Fruit fly (Drosophila melanogaster) whole organism, prepupa: ENCODE data around the gene CG11878.

ENCODE experiments used
- CG31627 ChIP-seq: fragments of 200-800 bp; sonication (Bioruptor generic); optimal IDR thresholded peaks from 3 replicates; lab custom pipeline; 2016; ENCODE audit warnings: missing biosample characterization, missing genetic modification characterization
- CG4318 ChIP-seq: fragments of 200-800 bp; sonication (Bioruptor generic); optimal IDR thresholded peaks from 3 replicates; lab custom pipeline; 2017; ENCODE audit warnings: missing biosample characterization, mild to moderate bottlenecking, missing genetic modification characterization
- CG6163 ChIP-seq: fragments of 200-800 bp; sonication (Bioruptor generic); IDR thresholded peaks from 3 replicates; pipeline ENCODE4 v1.3.6; 2022; ENCODE audit warnings: missing biosample characterization, missing genetic modification characterization
- CG8119 ChIP-seq: fragments of 200-800 bp; sonication (Bioruptor generic); IDR thresholded peaks from 3 replicates; pipeline ENCODE4 v1.3.6; 2022; ENCODE audit warnings: missing biosample characterization, missing genetic modification characterization
- CG8632 ChIP-seq: fragments of 200-800 bp; sonication (Bioruptor generic); optimal IDR thresholded peaks from 3 replicates; lab custom pipeline; 2016; ENCODE audit warnings: missing biosample characterization, missing genetic modification characterization
- Hr4 ChIP-seq: fragments of 200-800 bp; sonication (Bioruptor generic); optimal IDR thresholded peaks from 3 replicates; lab custom pipeline; 2016; ENCODE audit warnings: missing biosample characterization, missing genetic modification characterization
- lz ChIP-seq: fragments of 200-800 bp; sonication (Bioruptor generic); optimal IDR thresholded peaks from 3 replicates; lab custom pipeline; 2016; ENCODE audit warnings: missing biosample characterization, missing genetic modification characterization

- no peak for TF ChIP-seq CG6163
- no peak for TF ChIP-seq CG4318 (GFP tag; lab: Kevin White, UChicago)
- TF ChIP-seq lz (GFP tag; lab: Kevin White, UChicago), result no peak
- no peak for TF ChIP-seq CG8119 (GFP tag; lab: Robert Waterston, UW)
- TF ChIP-seq Hr4, result no peak
- TF ChIP-seq CG31627 (GFP tag; lab: Kevin White, UChicago), result no peak
- no peak for TF ChIP-seq CG8632
These were observed 6.9 kb upstream of the CG11878 start for dm6 chr3R:25266751-25267150.
